Fruit fly (Drosophila melanogaster): ENCODE results near the gene Eip75B.

DNA sequence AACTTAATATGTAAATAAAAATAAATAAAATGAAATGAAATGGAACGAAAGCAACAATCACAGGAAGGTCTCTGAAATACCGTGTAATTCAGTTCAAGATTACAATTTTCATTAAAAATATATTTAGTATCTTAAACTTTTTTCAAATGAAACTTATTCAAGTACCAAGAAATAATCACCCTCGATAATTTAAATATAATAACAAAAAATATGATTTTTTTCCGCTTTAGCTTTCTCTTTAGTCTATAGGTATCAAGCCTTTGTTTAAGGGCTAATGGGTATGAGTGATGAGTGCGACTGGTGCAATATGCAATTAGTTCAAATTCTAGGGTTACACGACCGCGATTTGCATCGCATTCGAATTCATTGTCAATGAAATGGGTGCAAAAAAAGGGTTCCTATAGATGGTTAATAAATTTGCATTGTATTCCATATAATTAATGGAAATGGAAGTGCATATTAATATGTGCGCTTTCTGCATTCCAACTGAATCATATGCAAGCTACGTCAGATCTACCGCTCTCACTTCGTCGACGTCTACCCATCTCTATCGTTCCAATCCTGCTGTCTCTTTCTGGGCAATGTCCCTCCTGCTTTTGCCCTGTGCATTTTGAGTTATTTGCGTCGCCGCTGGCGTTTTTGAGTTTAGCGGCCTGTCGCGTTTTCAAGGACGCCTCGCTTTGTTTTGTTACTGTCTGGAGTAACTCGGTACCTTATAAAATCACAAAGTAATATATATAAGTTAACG lies 146.6 kb downstream of the Eip75B start:
- no peak for TF ChIP-seq dl (GFP tag; optimal IDR thresholded peaks at IDR 0.05; ENCODE audit: insufficient read depth in 1 of 2, partially characterized antibody in 2 of 2)
- no peak for TF ChIP-seq lola (GFP tag; optimal IDR thresholded peaks at IDR 0.05)
- TF ChIP-seq Dfd (GFP tag; optimal IDR thresholded peaks at IDR 0.05): no peak
- no peak for TF ChIP-seq Hr78 (GFP tag; optimal IDR thresholded peaks at IDR 0.05)
- TF ChIP-seq CG32264 (GFP tag; optimal IDR thresholded peaks at IDR 0.05): no peak
- no peak for TF ChIP-seq sage (GFP tag; optimal IDR thresholded peaks at IDR 0.05)
- TF ChIP-seq Hnf4 (GFP tag; optimal IDR thresholded peaks at IDR 0.05): peak; percentile 53
- TF ChIP-seq N (GFP tag; optimal IDR thresholded peaks at IDR 0.05): no peak
- no peak for TF ChIP-seq woc (GFP tag; optimal IDR thresholded peaks at IDR 0.05)
- no peak for TF ChIP-seq usp (GFP tag; optimal IDR thresholded peaks at IDR 0.05)
- TF ChIP-seq Dif (GFP tag; optimal IDR thresholded peaks at IDR 0.05; ENCODE audit: partially characterized antibody): no peak
- TF ChIP-seq Vsx2 (GFP tag; optimal IDR thresholded peaks at IDR 0.05; ENCODE audit: partially characterized antibody): no peak
- no peak for TF ChIP-seq Jra (GFP tag; optimal IDR thresholded peaks at IDR 0.05)
- TF ChIP-seq foxo (GFP tag; optimal IDR thresholded peaks at IDR 0.05): no peak
